Worm (Caenorhabditis elegans) whole organism, L1 larva: ENCODE results near the gene lipl-2.

Experiments
- efl-1 ChIP-seq, 4 experiments: fragments of 150-350 bp; optimal IDR thresholded peaks in 3 of 4; peaks in 1 of 4; 1 replicate in 1 of 4; 2 replicates in 3 of 4; lab custom pipeline; 2014; ENCODE audit warnings: missing biosample characterization in 2 of 4, missing genetic modification characterization in 2 of 4, missing genetic modification reagents in 2 of 4
- lin-13 ChIP-seq: fragments of 150-350 bp; optimal IDR thresholded peaks from 2 replicates; lab custom pipeline; 2014; ENCODE audit warnings: missing biosample characterization, missing genetic modification reagents, missing genetic modification characterization
- nhr-11 ChIP-seq: fragments of 150-350 bp; optimal IDR thresholded peaks from 2 replicates; lab custom pipeline; 2014; ENCODE audit warnings: missing biosample characterization, missing genetic modification characterization
- nhr-28 ChIP-seq: fragments of 150-350 bp; optimal IDR thresholded peaks from 2 replicates; lab custom pipeline; 2014; ENCODE audit warnings: missing biosample characterization, missing genetic modification characterization
- nhr-85 ChIP-seq: sonication (generic microtip); peaks from one replicate; lab custom pipeline; 2016; ENCODE audit warnings: missing genetic modification characterization, inconsistent platforms, missing compliant biosample characterization
- zag-1 ChIP-seq: fragments of 150-350 bp; optimal IDR thresholded peaks from 2 replicates; lab custom pipeline; 2014; ENCODE audit warnings: missing biosample characterization, missing genetic modification characterization

DNA sequence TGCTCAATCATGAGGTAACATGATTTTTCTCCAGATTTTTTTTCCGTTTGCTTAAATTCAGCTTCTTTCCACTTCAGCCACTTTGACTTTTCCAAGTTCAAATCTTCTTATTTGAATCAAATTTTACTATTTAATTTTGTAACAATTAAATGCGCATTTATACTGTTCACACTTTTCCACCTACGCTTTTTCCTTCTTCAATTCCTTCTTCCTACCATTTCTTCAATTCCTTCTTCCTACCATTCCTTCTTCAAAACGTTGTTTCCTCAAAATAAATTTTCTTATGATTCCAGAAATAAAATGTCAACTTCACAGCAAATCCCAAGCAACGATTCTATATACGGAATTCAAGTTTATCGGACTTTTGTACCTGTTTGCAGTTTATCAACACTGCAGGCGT lies 25.0 kb downstream of the lipl-2 start, which contains the start of gene sru-31:
- no peak for TF ChIP-seq efl-1 (optimal IDR thresholded peaks at IDR 0.05; lab: Kevin White, UChicago)
- TF ChIP-seq efl-1 (GFP tag; optimal IDR thresholded peaks at IDR 0.05 in 1 of 2; lab: Kevin White, UChicago), result peak in 1 of 2 experiments; percentile 58
- no peak for TF ChIP-seq nhr-85 (tag; lab: Kevin White, UChicago)
- no peak for TF ChIP-seq zag-1 (tag; lab: Kevin White, UChicago)
- TF ChIP-seq lin-13, result no peak
- TF ChIP-seq nhr-11, result no peak
- no peak for TF ChIP-seq nhr-28 (tag; lab: Kevin White, UChicago)
